Worm (Caenorhabditis elegans) whole organism, midembryonic: ENCODE data around the gene hpk-1.
"Not testable (repeated sequence)": the region's sequence is repeated elsewhere in the genome, so short reads cannot be mapped to it uniquely, and the experiment has no call there.

ENCODE experiments used
- T22C8.4 ChIP-seq: fragments of 200-800 bp; sonication (Bioruptor generic); IDR thresholded peaks from 2 replicates; pipeline ENCODE4 v1.3.6; 2022; ENCODE audit warnings: missing genetic modification characterization, missing compliant biosample characterization
- cog-1 ChIP-seq: sonication (generic microtip); optimal IDR thresholded peaks from 2 replicates; lab custom pipeline; 2016; ENCODE audit warnings: missing genetic modification characterization, missing compliant biosample characterization
- flt-1 ChIP-seq: fragments of 200-800 bp; sonication (Bioruptor generic); IDR thresholded peaks from 2 replicates; pipeline ENCODE4 v1.3.6; 2022; ENCODE audit warnings: missing genetic modification characterization, missing compliant biosample characterization
- klf-2 ChIP-seq: fragments of 200-800 bp; sonication (Bioruptor generic); conservative IDR thresholded peaks from 2 replicates; pipeline ENCODE4 v1.3.6; 2022; ENCODE audit warnings: missing genetic modification reagents, missing genetic modification characterization, missing compliant biosample characterization
- med-1 ChIP-seq: sonication (generic microtip); optimal IDR thresholded peaks from 2 replicates; lab custom pipeline; 2017; ENCODE audit warnings: missing genetic modification characterization, mild to moderate bottlenecking, missing compliant biosample characterization, antibody characterized with exemption, missing genetic modification reagents; ENCODE audit not compliant: insufficient read depth
- ref-1 ChIP-seq: fragments of 200-800 bp; sonication (Bioruptor generic); conservative IDR thresholded peaks from 2 replicates; pipeline ENCODE4 v1.3.6; 2022; ENCODE audit warnings: missing genetic modification reagents, missing genetic modification characterization, missing compliant biosample characterization
- tab-1 ChIP-seq: fragments of 200-800 bp; sonication (Bioruptor generic); IDR thresholded peaks from 2 replicates; pipeline ENCODE4 v1.3.6; 2022; ENCODE audit warnings: missing genetic modification characterization, missing compliant biosample characterization
- ztf-23 ChIP-seq: fragments of 200-800 bp; sonication (Bioruptor generic); IDR thresholded peaks from 2 replicates; pipeline ENCODE4 v1.3.6; 2022; ENCODE audit warnings: missing genetic modification reagents, missing genetic modification characterization, missing compliant biosample characterization
- ztf-29 ChIP-seq: fragments of 200-800 bp; sonication (Bioruptor generic); IDR thresholded peaks from 2 replicates; pipeline ENCODE4 v1.3.6; 2022; ENCODE audit warnings: missing genetic modification reagents, missing genetic modification characterization, missing compliant biosample characterization

The hpk-1 gene

ce11 chrX:4218174-4218573, 1.1 kb upstream of the hpk-1 start, which contains the start of gene W01H2.2:
Gene W01H2.2, minus strand, starts transcription at chrX:4218458.
- TF ChIP-seq cog-1 (tag; lab: Kevin White, UChicago), result no peak
- no peak for TF ChIP-seq tab-1 (GFP tag; lab: Robert Waterston, UW)
- no peak for TF ChIP-seq T22C8.4
- TF ChIP-seq ztf-23 (GFP tag; lab: Robert Waterston, UW), result no peak
- no peak for TF ChIP-seq ref-1
- TF ChIP-seq flt-1, result no peak
- TF ChIP-seq med-1, result no peak
- no peak for TF ChIP-seq klf-2 (GFP tag; lab: Robert Waterston, UW)
- no peak for TF ChIP-seq ztf-29

- no peak for TF ChIP-seq flt-1
- no peak for TF ChIP-seq ztf-29
- TF ChIP-seq ref-1, result no peak
These were observed 1.5 kb downstream of the hpk-1 start for ce11 chrX:4215500-4216107.

ce11 chrX:4214643-4215042, 2.4 kb downstream of the hpk-1 start:
- TF ChIP-seq T22C8.4 (no peak), cog-1 (tag; lab: Kevin White, UChicago) (peak; percentile 21)

- TF ChIP-seq tab-1 (GFP tag; lab: Robert Waterston, UW), result peak; percentile 73; the same call in 1 of the 2 replicates
- TF ChIP-seq cog-1 (tag; lab: Kevin White, UChicago), result peak; percentile 99
- peak; percentile 91 for TF ChIP-seq flt-1
- TF ChIP-seq med-1, result peak; percentile 76
- peak; percentile 76 for TF ChIP-seq klf-2 (GFP tag; lab: Robert Waterston, UW)
- no peak for TF ChIP-seq ref-1
- peak; percentile 100 for TF ChIP-seq T22C8.4
- peak; percentile 92 for TF ChIP-seq ztf-23 (GFP tag; lab: Robert Waterston, UW)
- peak; percentile 53; the same call in 1 of the 2 replicates for TF ChIP-seq ztf-29
These were observed 8.0 kb downstream of the hpk-1 start for ce11 chrX:4209131-4209530.

- no peak for TF ChIP-seq klf-2 (GFP tag; lab: Robert Waterston, UW)
- no peak for TF ChIP-seq ztf-29
- TF ChIP-seq cog-1 (tag; lab: Kevin White, UChicago), result no peak
- no peak for TF ChIP-seq tab-1 (GFP tag; lab: Robert Waterston, UW)
- no peak for TF ChIP-seq flt-1
- no peak for TF ChIP-seq T22C8.4
- TF ChIP-seq med-1, result no peak
These were observed 8.6 kb downstream of the hpk-1 start for ce11 chrX:4208495-4208894.

ce11 chrX:4207385-4207784, 9.7 kb downstream of the hpk-1 start, which contains the start of gene F20B6.9:
Gene F20B6.9, minus strand, starts transcription at chrX:4207485.
- not testable (repeated sequence) for TF ChIP-seq cog-1 (tag; lab: Kevin White, UChicago); med-1; ztf-29

- TF ChIP-seq med-1; ref-1; tab-1 (GFP tag; lab: Robert Waterston, UW): not testable (repeated sequence)
These were observed 15.0 kb downstream of the hpk-1 start, which contains the start of gene F20B6.6 for ce11 chrX:4202114-4202513. Gene F20B6.6, minus strand, starts transcription at chrX:4202214.

ce11 chrX:4199829-4200228, 17.3 kb downstream of the hpk-1 start, which contains the start of gene F20B6.5:
Gene F20B6.5, minus strand, starts transcription at chrX:4199929.
- TF ChIP-seq flt-1; ztf-23 (GFP tag; lab: Robert Waterston, UW); klf-2 (GFP tag; lab: Robert Waterston, UW): not testable (repeated sequence)

ce11 chrX:4196431-4196830, 20.7 kb downstream of the hpk-1 start, which contains the start of gene F20B6.4:
Gene F20B6.4, minus strand, starts transcription at chrX:4196531.
- TF ChIP-seq ztf-29 (no peak), med-1 (no peak), cog-1 (tag; lab: Kevin White, UChicago) (no peak), ztf-23 (GFP tag; lab: Robert Waterston, UW) (no peak), ref-1 (no peak), tab-1 (GFP tag; lab: Robert Waterston, UW) (no peak), flt-1 (no peak), T22C8.4 (no peak), klf-2 (GFP tag; lab: Robert Waterston, UW) (no peak)

- TF ChIP-seq flt-1 (no peak), ref-1 (no peak), cog-1 (tag; lab: Kevin White, UChicago) (no peak), tab-1 (GFP tag; lab: Robert Waterston, UW) (no peak), ztf-23 (GFP tag; lab: Robert Waterston, UW) (no peak), T22C8.4 (no peak), ztf-29 (no peak)
These were observed 24.0 kb downstream of the hpk-1 start for ce11 chrX:4193080-4193479.

- TF ChIP-seq cog-1 (tag; lab: Kevin White, UChicago) (no peak), T22C8.4 (no peak), ztf-23 (GFP tag; lab: Robert Waterston, UW) (no peak), ztf-29 (no peak), ref-1 (no peak), med-1 (no peak), tab-1 (GFP tag; lab: Robert Waterston, UW) (no peak), klf-2 (GFP tag; lab: Robert Waterston, UW) (no peak), flt-1 (no peak)
These were observed 24.9 kb downstream of the hpk-1 start for ce11 chrX:4192235-4192634.
